Fruit fly (Drosophila melanogaster) whole organism, prepupa: ENCODE measurements around the gene Nedd4.
A peak's percentile ranks its signal among the peaks of the same experiment; 100 is the strongest.

Experiments
- Blimp-1 ChIP-seq: fragments of 200-800 bp; sonication (Bioruptor generic); optimal IDR thresholded peaks from 3 replicates; lab custom pipeline; 2017; ENCODE audit warnings: missing biosample characterization, missing genetic modification characterization, mild to moderate bottlenecking, moderate library complexity, missing genetic modification reagents
- CG10631 ChIP-seq: fragments of 200-800 bp; sonication (Bioruptor generic); optimal IDR thresholded peaks from 2 replicates; lab custom pipeline; 2016; ENCODE audit warnings: missing biosample characterization, missing genetic modification characterization
- CG11762 ChIP-seq: fragments of 200-800 bp; sonication (Bioruptor generic); optimal IDR thresholded peaks from 3 replicates; lab custom pipeline; 2016; ENCODE audit warnings: missing biosample characterization, missing genetic modification characterization; ENCODE audit not compliant: insufficient read depth
- CG11902 ChIP-seq: fragments of 200-800 bp; sonication (Bioruptor generic); optimal IDR thresholded peaks from 3 replicates; lab custom pipeline; 2016; ENCODE audit warnings: missing biosample characterization, missing genetic modification characterization
- CG15336 ChIP-seq: fragments of 200-800 bp; sonication (Bioruptor generic); IDR thresholded peaks from 2 replicates; pipeline ENCODE4 v1.3.6; 2022; ENCODE audit warnings: missing biosample characterization, missing genetic modification characterization
- CG1621 ChIP-seq: fragments of 200-800 bp; sonication (Bioruptor generic); optimal IDR thresholded peaks from 3 replicates; lab custom pipeline; 2018; ENCODE audit warnings: missing biosample characterization, mild to moderate bottlenecking, missing genetic modification characterization
- CG16779 ChIP-seq: fragments of 200-800 bp; sonication (Bioruptor generic); optimal IDR thresholded peaks from 3 replicates; lab custom pipeline; 2017; ENCODE audit warnings: missing biosample characterization, mild to moderate bottlenecking, missing genetic modification characterization
- CG31627 ChIP-seq: fragments of 200-800 bp; sonication (Bioruptor generic); optimal IDR thresholded peaks from 3 replicates; lab custom pipeline; 2016; ENCODE audit warnings: missing biosample characterization, missing genetic modification characterization
- CG32006 ChIP-seq: fragments of 200-800 bp; sonication (Bioruptor generic); optimal IDR thresholded peaks from 3 replicates; lab custom pipeline; 2017; ENCODE audit warnings: missing biosample characterization, mild to moderate bottlenecking, missing genetic modification characterization
- CG34406 ChIP-seq: fragments of 200-800 bp; sonication (Bioruptor generic); optimal IDR thresholded peaks from 3 replicates; lab custom pipeline; 2016; ENCODE audit warnings: missing biosample characterization, missing genetic modification characterization
- CG3919 ChIP-seq: fragments of 200-800 bp; sonication (Bioruptor generic); optimal IDR thresholded peaks from 3 replicates; lab custom pipeline; 2016; ENCODE audit warnings: missing biosample characterization, missing genetic modification characterization
- CG4318 ChIP-seq: fragments of 200-800 bp; sonication (Bioruptor generic); optimal IDR thresholded peaks from 3 replicates; lab custom pipeline; 2017; ENCODE audit warnings: missing biosample characterization, mild to moderate bottlenecking, missing genetic modification characterization
- CG6163 ChIP-seq: fragments of 200-800 bp; sonication (Bioruptor generic); IDR thresholded peaks from 3 replicates; pipeline ENCODE4 v1.3.6; 2022; ENCODE audit warnings: missing biosample characterization, missing genetic modification characterization
- CG6276 ChIP-seq: fragments of 200-800 bp; sonication (Bioruptor generic); optimal IDR thresholded peaks from 2 replicates; lab custom pipeline; 2017; ENCODE audit warnings: missing biosample characterization, mild to moderate bottlenecking, missing genetic modification characterization
- CG6808 ChIP-seq: fragments of 200-800 bp; sonication (Bioruptor generic); optimal IDR thresholded peaks from 3 replicates; lab custom pipeline; 2017; ENCODE audit warnings: missing biosample characterization, missing genetic modification characterization, mild to moderate bottlenecking, moderate library complexity, missing genetic modification reagents
- CG6854 ChIP-seq: fragments of 200-800 bp; sonication (Bioruptor generic); optimal IDR thresholded peaks from 2 replicates; lab custom pipeline; 2017; ENCODE audit warnings: missing biosample characterization, mild to moderate bottlenecking, missing genetic modification characterization
- CG7368 ChIP-seq: fragments of 200-800 bp; sonication (Bioruptor generic); optimal IDR thresholded peaks from 3 replicates; lab custom pipeline; 2016; ENCODE audit warnings: missing biosample characterization, missing genetic modification characterization
- CG8319 ChIP-seq: fragments of 200-800 bp; sonication (Bioruptor generic); optimal IDR thresholded peaks from 3 replicates; lab custom pipeline; 2016; ENCODE audit warnings: missing biosample characterization, missing genetic modification characterization
- CG8632 ChIP-seq: fragments of 200-800 bp; sonication (Bioruptor generic); optimal IDR thresholded peaks from 3 replicates; lab custom pipeline; 2016; ENCODE audit warnings: missing biosample characterization, missing genetic modification characterization
- CG9139 ChIP-seq: fragments of 200-800 bp; sonication (Bioruptor generic); optimal IDR thresholded peaks from 3 replicates; lab custom pipeline; 2017; ENCODE audit warnings: missing biosample characterization, mild to moderate bottlenecking, missing genetic modification characterization
- Eip75B ChIP-seq: fragments of 200-800 bp; sonication (Bioruptor generic); optimal IDR thresholded peaks from 3 replicates; lab custom pipeline; 2016; ENCODE audit warnings: missing biosample characterization, missing genetic modification characterization
- Eip78C ChIP-seq: fragments of 200-800 bp; sonication (Bioruptor generic); peaks from one replicate; lab custom pipeline; 2016; ENCODE audit warnings: missing biosample characterization, missing genetic modification characterization
- Eip93F ChIP-seq: fragments of 200-800 bp; sonication (Bioruptor generic); optimal IDR thresholded peaks from 2 replicates; lab custom pipeline; 2016; ENCODE audit warnings: missing biosample characterization, mild to moderate bottlenecking, missing genetic modification characterization
- Ets21C ChIP-seq: fragments of 200-800 bp; sonication (Bioruptor generic); optimal IDR thresholded peaks from 3 replicates; lab custom pipeline; 2016; ENCODE audit warnings: missing biosample characterization, missing genetic modification characterization
- Ets96B ChIP-seq: fragments of 200-800 bp; optimal IDR thresholded peaks from 2 replicates; lab custom pipeline; 2019; ENCODE audit warnings: missing biosample characterization, mild to moderate bottlenecking, missing genetic modification characterization, moderate library complexity
- Gug ChIP-seq: fragments of 200-800 bp; sonication (Bioruptor generic); IDR thresholded peaks from 2 replicates; pipeline ENCODE4 v1.3.6; 2022; ENCODE audit warnings: missing biosample characterization, missing genetic modification characterization
- Hr38 ChIP-seq: sonication (Bioruptor generic); optimal IDR thresholded peaks from 2 replicates; lab custom pipeline; 2016; ENCODE audit warnings: missing biosample characterization, missing genetic modification characterization
- Hr39 ChIP-seq: fragments of 200-800 bp; sonication (Bioruptor generic); optimal IDR thresholded peaks from 2 replicates; lab custom pipeline; 2016; ENCODE audit warnings: missing biosample characterization, missing genetic modification characterization
- Hr4 ChIP-seq: fragments of 200-800 bp; sonication (Bioruptor generic); optimal IDR thresholded peaks from 3 replicates; lab custom pipeline; 2016; ENCODE audit warnings: missing biosample characterization, missing genetic modification characterization
- Lpt ChIP-seq: fragments of 200-800 bp; sonication (Bioruptor generic); optimal IDR thresholded peaks from 3 replicates; lab custom pipeline; 2016; ENCODE audit warnings: missing biosample characterization, missing genetic modification characterization
- Met ChIP-seq: fragments of 200-800 bp; sonication (Bioruptor generic); optimal IDR thresholded peaks from 3 replicates; lab custom pipeline; 2016; ENCODE audit warnings: missing biosample characterization, missing genetic modification characterization
- OdsH ChIP-seq: fragments of 200-800 bp; sonication (Bioruptor generic); optimal IDR thresholded peaks from 3 replicates; lab custom pipeline; 2016; ENCODE audit warnings: missing biosample characterization, missing genetic modification characterization
- Smox ChIP-seq: fragments of 200-800 bp; sonication (Bioruptor generic); optimal IDR thresholded peaks from 3 replicates; lab custom pipeline; 2016; ENCODE audit warnings: missing biosample characterization, missing genetic modification characterization
- Sox102F ChIP-seq: fragments of 200-800 bp; sonication (Bioruptor generic); optimal IDR thresholded peaks from 2 replicates; lab custom pipeline; 2016; ENCODE audit warnings: missing biosample characterization, mild to moderate bottlenecking, missing genetic modification characterization
- Sox14 ChIP-seq: fragments of 200-800 bp; sonication (Bioruptor generic); optimal IDR thresholded peaks from 3 replicates; lab custom pipeline; 2016; ENCODE audit warnings: missing biosample characterization, missing genetic modification characterization
- Sox15 ChIP-seq: fragments of 200-800 bp; sonication (Bioruptor generic); optimal IDR thresholded peaks from 3 replicates; lab custom pipeline; 2016; ENCODE audit warnings: missing biosample characterization, missing genetic modification characterization
- achi ChIP-seq: fragments of 200-800 bp; sonication (Bioruptor generic); optimal IDR thresholded peaks from 3 replicates; lab custom pipeline; 2016; ENCODE audit warnings: missing biosample characterization, missing genetic modification characterization
- acj6 ChIP-seq: fragments of 200-800 bp; sonication (Bioruptor generic); optimal IDR thresholded peaks from 3 replicates; lab custom pipeline; 2016; ENCODE audit warnings: missing biosample characterization, missing genetic modification characterization
- cyc ChIP-seq: fragments of 200-800 bp; sonication (Bioruptor generic); optimal IDR thresholded peaks from 3 replicates; lab custom pipeline; 2016; ENCODE audit warnings: missing biosample characterization, missing genetic modification characterization
- dac ChIP-seq: fragments of 200-800 bp; sonication (Bioruptor generic); optimal IDR thresholded peaks from 2 replicates; lab custom pipeline; 2017; ENCODE audit warnings: missing biosample characterization, mild to moderate bottlenecking, missing genetic modification characterization
- eg ChIP-seq: fragments of 200-800 bp; sonication (Bioruptor generic); IDR thresholded peaks from 3 replicates; pipeline ENCODE4 v1.3.6; 2022; ENCODE audit warnings: missing biosample characterization, missing genetic modification characterization
- esn ChIP-seq: fragments of 200-800 bp; sonication (Bioruptor generic); optimal IDR thresholded peaks from 2 replicates; lab custom pipeline; 2016; ENCODE audit warnings: missing biosample characterization, mild to moderate bottlenecking, missing genetic modification characterization, moderate library complexity
- fd85E ChIP-seq: fragments of 200-800 bp; sonication (Bioruptor generic); optimal IDR thresholded peaks from 3 replicates; lab custom pipeline; 2016; ENCODE audit warnings: missing biosample characterization, missing genetic modification characterization
- fkh ChIP-seq: fragments of 200-800 bp; sonication (Bioruptor generic); optimal IDR thresholded peaks from 3 replicates; lab custom pipeline; 2017; ENCODE audit warnings: missing biosample characterization, mild to moderate bottlenecking, missing genetic modification characterization, moderate library complexity
- lz ChIP-seq: fragments of 200-800 bp; sonication (Bioruptor generic); optimal IDR thresholded peaks from 3 replicates; lab custom pipeline; 2016; ENCODE audit warnings: missing biosample characterization, missing genetic modification characterization
- net ChIP-seq: fragments of 200-800 bp; sonication (Bioruptor generic); optimal IDR thresholded peaks from 3 replicates; lab custom pipeline; 2016; ENCODE audit warnings: missing biosample characterization, missing genetic modification characterization
- pdm3 ChIP-seq: fragments of 200-800 bp; sonication (Bioruptor generic); optimal IDR thresholded peaks from 3 replicates; lab custom pipeline; 2016; ENCODE audit warnings: missing biosample characterization, missing genetic modification characterization
- salr ChIP-seq, 2 experiments: fragments of 200-800 bp; sonication (Bioruptor generic); optimal IDR thresholded peaks; 3 replicates each; lab custom pipeline; 2016 to 2018; ENCODE audit warnings: missing biosample characterization in 2 of 2, missing genetic modification characterization in 2 of 2, mild to moderate bottlenecking in 1 of 2
- spab ChIP-seq: fragments of 200-800 bp; sonication (Bioruptor generic); optimal IDR thresholded peaks from 2 replicates; lab custom pipeline; 2017; ENCODE audit warnings: missing biosample characterization, mild to moderate bottlenecking, missing genetic modification characterization, missing genetic modification reagents
- ss ChIP-seq, 2 experiments: fragments of 200-800 bp; sonication (Bioruptor generic); optimal IDR thresholded peaks; 2 replicates in 1 of 2; 3 replicates in 1 of 2; lab custom pipeline; 2017 to 2018; ENCODE audit warnings: mild to moderate bottlenecking in 2 of 2, missing biosample characterization in 2 of 2, missing genetic modification characterization in 2 of 2, moderate library complexity in 1 of 2
- svp ChIP-seq: fragments of 200-800 bp; sonication (Bioruptor generic); peaks from one replicate; lab custom pipeline; 2016; ENCODE audit warnings: missing biosample characterization, missing genetic modification characterization

Gene Nedd4

dm6 chr3L:17532898-17533700 is 3.2 kb downstream of the Nedd4 start:
- TF ChIP-seq OdsH (peak; percentile 70), Eip75B (GFP tag; lab: Kevin White, UChicago) (peak; percentile 57), Sox15 (GFP tag; lab: Kevin White, UChicago) (no peak), Eip93F (GFP tag; lab: Kevin White, UChicago) (peak; percentile 42), CG8319 (GFP tag; lab: Kevin White, UChicago) (no peak), salr (GFP tag; optimal IDR thresholded peaks at IDR 0.05; lab: Kevin White, UChicago) (peak in 1 of 2 experiments; percentile 22), CG6276 (GFP tag; lab: Kevin White, UChicago) (no peak), CG7368 (GFP tag; lab: Kevin White, UChicago) (no peak), Ets96B (peak; percentile 28), Hr4 (GFP tag; lab: Kevin White, UChicago) (peak; percentile 29), CG6854 (GFP tag; lab: Kevin White, UChicago) (no peak), ss (GFP tag; optimal IDR thresholded peaks at IDR 0.05; lab: Kevin White, UChicago) (no peak), lz (GFP tag; lab: Kevin White, UChicago) (peak; percentile 58), Hr39 (GFP tag; lab: Kevin White, UChicago) (peak; percentile 43), fd85E (GFP tag; lab: Kevin White, UChicago) (peak; percentile 42), CG32006 (GFP tag; lab: Kevin White, UChicago) (peak; percentile 50), Blimp-1 (GFP tag; lab: Kevin White, UChicago) (no peak), fkh (GFP tag; lab: Kevin White, UChicago) (peak; percentile 71), Sox14 (GFP tag; lab: Kevin White, UChicago) (peak; percentile 57), CG3919 (GFP tag; lab: Kevin White, UChicago) (peak; percentile 35), eg (GFP tag; lab: Robert Waterston, UW) (peak; percentile 65), spab (no peak), Lpt (GFP tag; lab: Kevin White, UChicago) (peak; percentile 24), Gug (GFP tag; lab: Robert Waterston, UW) (no peak), CG4318 (GFP tag; lab: Kevin White, UChicago) (no peak), dac (GFP tag; lab: Kevin White, UChicago) (peak; percentile 18), CG11762 (GFP tag; lab: Kevin White, UChicago) (peak; percentile 20), net (GFP tag; lab: Kevin White, UChicago) (no peak), CG6808 (GFP tag; lab: Kevin White, UChicago) (no peak), CG16779 (tag; lab: Kevin White, UChicago) (peak; percentile 55), CG34406 (GFP tag; lab: Kevin White, UChicago) (peak; percentile 42), CG1621 (peak; percentile 54), CG6163 (GFP tag; lab: Robert Waterston, UW) (peak; percentile 46), CG31627 (peak; percentile 66), Met (GFP tag; lab: Kevin White, UChicago) (peak; percentile 56), esn (peak; percentile 76), svp (GFP tag; lab: Kevin White, UChicago) (peak; percentile 91), Eip78C (GFP tag; lab: Kevin White, UChicago) (peak; percentile 91), cyc (GFP tag; lab: Kevin White, UChicago) (peak; percentile 50), CG8632 (GFP tag; lab: Kevin White, UChicago) (peak; percentile 21), acj6 (peak; percentile 70), Smox (GFP tag; lab: Kevin White, UChicago) (peak; percentile 65), Ets21C (GFP tag; lab: Kevin White, UChicago) (peak; percentile 43), CG11902 (no peak), Sox102F (GFP tag; lab: Kevin White, UChicago) (peak; percentile 46), CG9139 (peak; percentile 20), CG10631 (GFP tag; lab: Kevin White, UChicago) (peak; percentile 76), pdm3 (GFP tag; lab: Kevin White, UChicago) (no peak), Hr38 (GFP tag; lab: Kevin White, UChicago) (no peak), CG15336 (GFP tag; lab: Robert Waterston, UW) (no peak; the same call in 1 of the 2 replicates), achi (peak; percentile 99)
